Worm (Caenorhabditis elegans) whole organism, young adult: ENCODE measurements around the gene nrfl-1.

Experiments used
- F22D6.2 ChIP-seq: sonication (generic microtip); optimal IDR thresholded peaks from 2 replicates; lab custom pipeline; 2016; ENCODE audit warnings: mild to moderate bottlenecking, missing genetic modification characterization, missing compliant biosample characterization
- F49E8.2 ChIP-seq: sonication (generic microtip); optimal IDR thresholded peaks from 3 replicates; lab custom pipeline; 2017; ENCODE audit warnings: missing genetic modification characterization, mild to moderate bottlenecking, missing compliant biosample characterization, antibody characterized with exemption, moderate library complexity; ENCODE audit not compliant: insufficient read depth
- Y56A3A.18 ChIP-seq: fragments of 200-800 bp; sonication (Bioruptor generic); IDR thresholded peaks from 2 replicates; pipeline ENCODE4 v1.3.6; 2022; ENCODE audit warnings: missing genetic modification reagents, missing genetic modification characterization, missing compliant biosample characterization
- ama-1 ChIP-seq, 3 experiments: fragments of 150-350 bp in 1 of 3; sonication (generic microtip) in 2 of 3; optimal IDR thresholded peaks; 2 replicates each; lab custom pipeline; 2014 to 2018; ENCODE audit warnings: missing biosample characterization in 2 of 3, missing genetic modification characterization in 2 of 3, missing genetic modification reagents in 2 of 3
- atf-7 ChIP-seq: sonication (generic microtip); optimal IDR thresholded peaks from 2 replicates; lab custom pipeline; 2017; ENCODE audit warnings: mild to moderate bottlenecking, missing genetic modification characterization, missing compliant biosample characterization
- chd-7 ChIP-seq: sonication (generic microtip); optimal IDR thresholded peaks from 2 replicates; lab custom pipeline; 2016; ENCODE audit warnings: mild to moderate bottlenecking, missing genetic modification characterization, moderate library complexity, missing compliant biosample characterization
- madf-3 ChIP-seq: fragments of 200-800 bp; sonication (Bioruptor generic); IDR thresholded peaks from 2 replicates; pipeline ENCODE4 v1.3.6; 2022; ENCODE audit warnings: missing genetic modification reagents, missing genetic modification characterization, missing compliant biosample characterization
- madf-8 ChIP-seq: fragments of 200-800 bp; sonication (Bioruptor generic); conservative IDR thresholded peaks from 2 replicates; pipeline ENCODE4 v1.3.6; 2022; ENCODE audit warnings: missing genetic modification reagents, missing genetic modification characterization, missing compliant biosample characterization
- mcd-1 ChIP-seq: fragments of 200-800 bp; sonication (Bioruptor generic); IDR thresholded peaks from 2 replicates; pipeline ENCODE4 v1.3.6; 2022; ENCODE audit warnings: missing genetic modification reagents, missing genetic modification characterization, missing compliant biosample characterization
- nfya-1 ChIP-seq: sonication (generic microtip); optimal IDR thresholded peaks from 2 replicates; lab custom pipeline; 2017; ENCODE audit warnings: antibody characterized with exemption, missing compliant biosample characterization, missing genetic modification characterization, borderline replicate concordance; ENCODE audit not compliant: insufficient read depth
- rpc-1 ChIP-seq, 2 experiments: fragments of 150-350 bp in 1 of 2; sonication (generic microtip) in 1 of 2; optimal IDR thresholded peaks; 2 replicates each; lab custom pipeline; 2014 to 2018; ENCODE audit warnings: missing biosample characterization in 1 of 2, missing genetic modification characterization in 1 of 2, missing genetic modification reagents in 1 of 2, missing genotype in 1 of 2
- snpc-4 ChIP-seq, 5 experiments: fragments of 150-350 bp in 1 of 5; sonication (generic microtip) in 4 of 5; optimal IDR thresholded peaks; 2 replicates each; lab custom pipeline; 2014 to 2018; ENCODE audit warnings: missing genetic modification characterization in 5 of 5, missing biosample characterization in 3 of 5, antibody characterized with exemption in 2 of 5, mild to moderate bottlenecking in 2 of 5, missing compliant biosample characterization in 2 of 5, missing genotype in 2 of 5, moderate library complexity in 2 of 5, missing genetic modification reagents in 1 of 5
- unc-130 ChIP-seq: sonication (generic microtip); optimal IDR thresholded peaks from 2 replicates; lab custom pipeline; 2016; ENCODE audit warnings: missing genetic modification reagents, missing genetic modification characterization, missing compliant biosample characterization
- xnd-1 ChIP-seq: sonication (generic microtip); optimal IDR thresholded peaks from 2 replicates; lab custom pipeline; 2016; ENCODE audit warnings: missing genotype, missing genetic modification reagents, missing genetic modification characterization, missing compliant biosample characterization

DNA sequence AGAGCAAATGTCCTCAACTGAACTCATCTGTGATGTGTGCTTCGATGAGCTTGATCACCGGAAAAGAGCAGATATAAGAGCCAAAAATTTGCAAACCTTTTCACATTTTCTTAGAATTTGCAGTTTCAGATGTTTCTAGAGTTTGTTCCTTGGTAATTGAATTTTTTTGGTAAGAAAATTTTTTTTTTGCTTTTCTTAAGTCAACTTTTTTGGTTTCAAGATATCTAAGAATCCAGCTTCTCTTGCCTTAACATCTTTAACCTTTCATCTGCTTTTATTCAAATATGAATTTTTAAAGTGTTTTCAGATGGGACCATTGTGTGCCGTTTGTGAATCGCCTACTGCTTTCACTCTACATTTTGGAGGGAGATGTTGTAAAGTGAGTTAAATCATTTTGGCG is 49.2 kb upstream of the nrfl-1 start, which contains the start of gene nhr-11:
- TF ChIP-seq unc-130 (GFP tag; lab: Kevin White, UChicago) (no peak), chd-7 (tag; lab: Kevin White, UChicago) (no peak), madf-3 (GFP tag; lab: Robert Waterston, UW) (no peak), nfya-1 (tag; lab: Kevin White, UChicago) (no peak), F49E8.2 (tag; lab: Kevin White, UChicago) (no peak), rpc-1 (optimal IDR thresholded peaks at IDR 0.05; lab: Kevin White, UChicago) (no peak), rpc-1 (tag; optimal IDR thresholded peaks at IDR 0.05; lab: Kevin White, UChicago) (no peak), atf-7 (no peak), Y56A3A.18 (GFP tag; lab: Robert Waterston, UW) (no peak), mcd-1 (GFP tag; lab: Robert Waterston, UW) (no peak), xnd-1 (tag; lab: Kevin White, UChicago) (no peak), snpc-4 (GFP tag; optimal IDR thresholded peaks at IDR 0.05; lab: Kevin White, UChicago) (no peak), snpc-4 (tag; optimal IDR thresholded peaks at IDR 0.05; lab: Kevin White, UChicago) (no peak), madf-8 (GFP tag; lab: Robert Waterston, UW) (no peak), ama-1 (optimal IDR thresholded peaks at IDR 0.05; lab: Kevin White, UChicago) (no peak), ama-1 (GFP tag; optimal IDR thresholded peaks at IDR 0.05; lab: Kevin White, UChicago) (no peak), F22D6.2 (no peak)
